Worm (Caenorhabditis elegans): ENCODE measurements around the gene F49C5.12.

Gene F49C5.12

ce11 chrII:12525526-12525925 lies 34.6 kb downstream of the F49C5.12 start, which contains the start of gene srx-118:
srx-118 (plus strand) TSS chrII:12525826.
- no peak for TF ChIP-seq nhr-102 (tag; optimal IDR thresholded peaks at IDR 0.05)
- TF ChIP-seq T26A8.4 (GFP tag; IDR thresholded peaks at IDR 0.05): no peak
- TF ChIP-seq Y48G9A.11 (GFP tag; IDR thresholded peaks at IDR 0.05): no peak
- no peak for TF ChIP-seq T20F7.1 (GFP tag; optimal IDR thresholded peaks at IDR 0.05)
- TF ChIP-seq nhr-25 (tag; optimal IDR thresholded peaks at IDR 0.05; ENCODE audit: borderline replicate concordance, insufficient read depth): no peak
- no peak for TF ChIP-seq set-16 (GFP tag; IDR thresholded peaks at IDR 0.05)
- no peak for TF ChIP-seq lir-3 (tag; optimal IDR thresholded peaks at IDR 0.05)
- no peak for TF ChIP-seq zip-11 (GFP tag; IDR thresholded peaks at IDR 0.05)
- TF ChIP-seq daf-8 (GFP tag; IDR thresholded peaks at IDR 0.05): no peak
- TF ChIP-seq Y5F2A.4 (GFP tag; optimal IDR thresholded peaks at IDR 0.05): no peak
- TF ChIP-seq mep-1 (tag; optimal IDR thresholded peaks at IDR 0.05): no peak
- no peak for TF ChIP-seq zfp-2 (tag; optimal IDR thresholded peaks at IDR 0.05)
- no peak for TF ChIP-seq jun-1 (tag; optimal IDR thresholded peaks at IDR 0.05)
- no peak for TF ChIP-seq ama-1 (optimal IDR thresholded peaks at IDR 0.05)
- no peak for TF ChIP-seq ZK546.5 (tag; optimal IDR thresholded peaks at IDR 0.05)
- no peak for TF ChIP-seq mes-2 (tag; optimal IDR thresholded peaks at IDR 0.05; ENCODE audit: poor library complexity, severe bottlenecking)
- TF ChIP-seq ces-1 (GFP tag; optimal IDR thresholded peaks at IDR 0.05): no peak

- TF ChIP-seq zip-2 (tag; optimal IDR thresholded peaks at IDR 0.05): no peak
- no peak for TF ChIP-seq nhr-76 (tag; optimal IDR thresholded peaks at IDR 0.05)
- no peak for TF ChIP-seq nhr-48 (tag; optimal IDR thresholded peaks at IDR 0.05)
Observed at ce11 chrII:12519616-12520015, 40.5 kb downstream of the F49C5.12 start, which contains the start of gene ceh-99. ceh-99 (plus strand) TSS chrII:12519981.

ce11 chrII:12518809-12519344 lies 41.2 kb downstream of the F49C5.12 start, which contains the start of gene srh-70:
srh-70 (minus strand) TSS chrII:12518859.
- no peak for TF ChIP-seq mep-1 (tag; optimal IDR thresholded peaks at IDR 0.05)
- 0 out of 2 replicates have a peak, but pooled peaks have one; percentile 46 for TF ChIP-seq egl-43 (GFP tag; IDR thresholded peaks at IDR 0.05)
- TF ChIP-seq dpl-1 (GFP tag; optimal IDR thresholded peaks at IDR 0.05): no peak
- TF ChIP-seq dve-1 (tag; optimal IDR thresholded peaks at IDR 0.05; ENCODE audit: insufficient read depth): peak; percentile 95
- TF ChIP-seq lin-38 (GFP tag; IDR thresholded peaks at IDR 0.05): 0 out of 2 replicates have a peak, but pooled peaks have one; percentile 50
- TF ChIP-seq lin-1 (GFP tag; IDR thresholded peaks at IDR 0.05): peak; percentile 49; the same call in 1 of the 2 replicates
- TF ChIP-seq daf-8 (GFP tag; IDR thresholded peaks at IDR 0.05): no peak
- TF ChIP-seq fos-1 (tag; optimal IDR thresholded peaks at IDR 0.05): peak; percentile 15
- peak; percentile 90 for TF ChIP-seq hlh-11 (tag; optimal IDR thresholded peaks at IDR 0.05)
- TF ChIP-seq set-16 (GFP tag; IDR thresholded peaks at IDR 0.05): peak; percentile 69
- peak; percentile 31 to 36 for TF ChIP-seq hif-1 (tag; optimal IDR thresholded peaks at IDR 0.05)
- TF ChIP-seq saeg-2 (GFP tag; IDR thresholded peaks at IDR 0.05): peak; percentile 82; the same call in 1 of the 2 replicates
- peak; percentile 44; the same call in 1 of the 2 replicates for TF ChIP-seq ctbp-1 (GFP tag; IDR thresholded peaks at IDR 0.05)
- no peak for TF ChIP-seq ceh-20 (GFP tag; IDR thresholded peaks at IDR 0.05)
- TF ChIP-seq mes-2 (tag; optimal IDR thresholded peaks at IDR 0.05; ENCODE audit: poor library complexity, severe bottlenecking): peak; percentile 40
- peak; percentile 70 for TF ChIP-seq mxl-2 (GFP tag; conservative IDR thresholded peaks at IDR 0.05)
- TF ChIP-seq T26A8.4 (GFP tag; IDR thresholded peaks at IDR 0.05): peak; percentile 64
- TF ChIP-seq php-3 (GFP tag; IDR thresholded peaks at IDR 0.05): peak; percentile 95
- TF ChIP-seq T20F7.1 (GFP tag; optimal IDR thresholded peaks at IDR 0.05): peak; percentile 71
- TF ChIP-seq cey-2 (tag; optimal IDR thresholded peaks at IDR 0.05; ENCODE audit: borderline replicate concordance, insufficient read depth): no peak
- TF ChIP-seq jun-1 (tag; optimal IDR thresholded peaks at IDR 0.05): peak; percentile 2
- TF ChIP-seq dmd-6 (GFP tag; IDR thresholded peaks at IDR 0.05): peak; percentile 98
- TF ChIP-seq hlh-30 (tag; optimal IDR thresholded peaks at IDR 0.05; ENCODE audit: insufficient read depth): peak; percentile 55
- peak; percentile 69 to 97 for TF ChIP-seq unc-62 (GFP tag; optimal IDR thresholded peaks at IDR 0.05 in 1 of 2)
- no peak for TF ChIP-seq unc-62 (tag; optimal IDR thresholded peaks at IDR 0.05)
- peak; percentile 74 for TF ChIP-seq ama-1 (optimal IDR thresholded peaks at IDR 0.05)
- 0 out of 2 replicates have a peak, but pooled peaks have one; percentile 20 for TF ChIP-seq zfp-3 (GFP tag; conservative IDR thresholded peaks at IDR 0.05)
- peak in 1 of 2 experiments; percentile 35 for TF ChIP-seq daf-16 (GFP tag; optimal IDR thresholded peaks at IDR 0.05)
- peak; percentile 81 for TF ChIP-seq daf-16 (tag; optimal IDR thresholded peaks at IDR 0.05)
- TF ChIP-seq mdl-1 (tag; optimal IDR thresholded peaks at IDR 0.05): peak in 1 of 2 experiments; percentile 50
- peak; percentile 74 for TF ChIP-seq aha-1 (tag)
- TF ChIP-seq nhr-48 (tag; optimal IDR thresholded peaks at IDR 0.05): peak; percentile 65
- TF ChIP-seq skn-1 (tag; optimal IDR thresholded peaks at IDR 0.05): no peak
- TF ChIP-seq ZK546.5 (tag; optimal IDR thresholded peaks at IDR 0.05): no peak
- TF ChIP-seq ces-1 (GFP tag; optimal IDR thresholded peaks at IDR 0.05): no peak

Measured in whole organism, L4 larva.